Worm (Caenorhabditis elegans) whole organism, late embryonic: ENCODE results near the gene C07A4.2.
A peak's percentile ranks its signal among the peaks of the same experiment; 100 is the strongest.

Experiments
- C08G9.2 ChIP-seq: sonication (generic microtip); optimal IDR thresholded peaks from 2 replicates; lab custom pipeline; 2016; ENCODE audit warnings: mild to moderate bottlenecking, missing genetic modification characterization, moderate library complexity, missing compliant biosample characterization
- C38D4.7 ChIP-seq: fragments of 200-800 bp; sonication (Bioruptor generic); optimal IDR thresholded peaks from 2 replicates; lab custom pipeline; 2018; ENCODE audit warnings: mild to moderate bottlenecking, missing genetic modification characterization, moderate library complexity, missing compliant biosample characterization
- F13H6.1 ChIP-seq: sonication (generic microtip); optimal IDR thresholded peaks from 2 replicates; lab custom pipeline; 2016; ENCODE audit warnings: missing genetic modification characterization, missing compliant biosample characterization
- K02D7.2 ChIP-seq: sonication (generic microtip); optimal IDR thresholded peaks from 2 replicates; lab custom pipeline; 2017; ENCODE audit warnings: mild to moderate bottlenecking, missing genetic modification characterization, missing compliant biosample characterization
- Y22D7AL.16 ChIP-seq: sonication (generic microtip); optimal IDR thresholded peaks from 2 replicates; lab custom pipeline; 2016; ENCODE audit warnings: missing genetic modification characterization, missing compliant biosample characterization
- ahr-1 ChIP-seq: sonication (generic microtip); optimal IDR thresholded peaks from 2 replicates; lab custom pipeline; 2016; ENCODE audit warnings: missing genetic modification characterization, missing compliant biosample characterization
- ceh-14 ChIP-seq: sonication (generic microtip); optimal IDR thresholded peaks from 2 replicates; lab custom pipeline; 2016; ENCODE audit warnings: missing genotype, missing genetic modification characterization, missing compliant biosample characterization
- ceh-18 ChIP-seq: sonication (generic microtip); optimal IDR thresholded peaks from 2 replicates; lab custom pipeline; 2016; ENCODE audit warnings: missing genetic modification characterization, missing compliant biosample characterization
- ceh-19 ChIP-seq: fragments of 200-800 bp; sonication (Bioruptor generic); optimal IDR thresholded peaks from 2 replicates; lab custom pipeline; 2018; ENCODE audit warnings: mild to moderate bottlenecking, missing genetic modification characterization, missing compliant biosample characterization
- ceh-2 ChIP-seq: sonication (generic microtip); optimal IDR thresholded peaks from 2 replicates; lab custom pipeline; 2016; ENCODE audit warnings: missing genotype, missing genetic modification characterization, missing compliant biosample characterization
- ceh-22 ChIP-seq: sonication (generic microtip); optimal IDR thresholded peaks from 2 replicates; lab custom pipeline; 2017; ENCODE audit warnings: missing biosample characterization, missing genetic modification characterization
- ceh-24 ChIP-seq: sonication (generic microtip); optimal IDR thresholded peaks from 2 replicates; lab custom pipeline; 2016; ENCODE audit warnings: mild to moderate bottlenecking, missing genetic modification characterization, missing compliant biosample characterization
- ceh-34 ChIP-seq: sonication (generic microtip); optimal IDR thresholded peaks from 2 replicates; lab custom pipeline; 2016; ENCODE audit warnings: mild to moderate bottlenecking, missing genetic modification characterization, missing compliant biosample characterization
- ceh-45 ChIP-seq: fragments of 200-800 bp; sonication (Bioruptor generic); IDR thresholded peaks from 2 replicates; pipeline ENCODE4 v1.3.6; 2022; ENCODE audit warnings: missing genetic modification reagents, missing genetic modification characterization, missing compliant biosample characterization
- ceh-6 ChIP-seq: fragments of 200-800 bp; sonication (Bioruptor generic); optimal IDR thresholded peaks from 2 replicates; lab custom pipeline; 2018; ENCODE audit warnings: mild to moderate bottlenecking, missing genetic modification characterization, missing compliant biosample characterization
- ceh-9 ChIP-seq: sonication (generic microtip); optimal IDR thresholded peaks from 2 replicates; lab custom pipeline; 2016; ENCODE audit warnings: mild to moderate bottlenecking, missing genetic modification characterization, inconsistent platforms, missing compliant biosample characterization
- che-1 ChIP-seq: sonication (generic microtip); optimal IDR thresholded peaks from 2 replicates; lab custom pipeline; 2016; ENCODE audit warnings: mild to moderate bottlenecking, missing genetic modification characterization, missing compliant biosample characterization
- dve-1 ChIP-seq: sonication (generic microtip); optimal IDR thresholded peaks from 2 replicates; lab custom pipeline; 2017; ENCODE audit warnings: antibody characterized with exemption, mild to moderate bottlenecking, missing genetic modification characterization, missing compliant biosample characterization
- elt-2 ChIP-seq: sonication (generic microtip); optimal IDR thresholded peaks from 2 replicates; lab custom pipeline; 2016; ENCODE audit warnings: missing genetic modification reagents, missing genetic modification characterization, missing compliant biosample characterization
- elt-4 ChIP-seq: sonication (generic microtip); optimal IDR thresholded peaks from 2 replicates; lab custom pipeline; 2016; ENCODE audit warnings: missing genetic modification characterization, missing compliant biosample characterization
- fax-1 ChIP-seq: sonication (generic microtip); optimal IDR thresholded peaks from 2 replicates; lab custom pipeline; 2016; ENCODE audit warnings: missing genotype, missing genetic modification characterization, missing compliant biosample characterization
- fkh-6 ChIP-seq: sonication (generic microtip); optimal IDR thresholded peaks from 2 replicates; lab custom pipeline; 2016; ENCODE audit warnings: missing genetic modification characterization, missing compliant biosample characterization
- gmeb-2 ChIP-seq: sonication (generic microtip); optimal IDR thresholded peaks from 2 replicates; lab custom pipeline; 2016; ENCODE audit warnings: missing genetic modification characterization, inconsistent platforms, missing compliant biosample characterization
- hlh-13 ChIP-seq: fragments of 200-800 bp; sonication (Bioruptor generic); optimal IDR thresholded peaks from 2 replicates; lab custom pipeline; 2018; ENCODE audit warnings: mild to moderate bottlenecking, missing genetic modification characterization, missing compliant biosample characterization
- hlh-30 ChIP-seq: sonication (generic microtip); optimal IDR thresholded peaks from 2 replicates; lab custom pipeline; 2017; ENCODE audit warnings: antibody characterized with exemption, missing genetic modification characterization, missing compliant biosample characterization; ENCODE audit not compliant: insufficient read depth
- hlh-6 ChIP-seq: sonication (generic microtip); optimal IDR thresholded peaks from 2 replicates; lab custom pipeline; 2016; ENCODE audit warnings: missing genotype, missing genetic modification characterization, missing compliant biosample characterization
- hlh-8 ChIP-seq: sonication (generic microtip); optimal IDR thresholded peaks from 2 replicates; lab custom pipeline; 2016; ENCODE audit warnings: missing genotype, missing genetic modification characterization, missing compliant biosample characterization
- lim-6 ChIP-seq: sonication (generic microtip); optimal IDR thresholded peaks from 2 replicates; lab custom pipeline; 2016; ENCODE audit warnings: missing genetic modification characterization, missing compliant biosample characterization
- lin-11 ChIP-seq: fragments of 200-800 bp; sonication (Bioruptor generic); optimal IDR thresholded peaks from 2 replicates; lab custom pipeline; 2018; ENCODE audit warnings: mild to moderate bottlenecking, missing genetic modification characterization, missing compliant biosample characterization
- mec-3 ChIP-seq: sonication (generic microtip); optimal IDR thresholded peaks from 2 replicates; lab custom pipeline; 2016; ENCODE audit warnings: borderline replicate concordance, missing genetic modification characterization, missing compliant biosample characterization
- nfya-1 ChIP-seq: sonication (generic microtip); optimal IDR thresholded peaks from 2 replicates; lab custom pipeline; 2017; ENCODE audit warnings: missing genetic modification characterization, mild to moderate bottlenecking, missing compliant biosample characterization, antibody characterized with exemption, moderate library complexity
- nhr-232 ChIP-seq: sonication (generic microtip); optimal IDR thresholded peaks from 2 replicates; lab custom pipeline; 2016; ENCODE audit warnings: missing genetic modification characterization, missing compliant biosample characterization
- npax-4 ChIP-seq: sonication (generic microtip); optimal IDR thresholded peaks from 2 replicates; lab custom pipeline; 2016; ENCODE audit warnings: missing genetic modification characterization, missing compliant biosample characterization
- odd-2 ChIP-seq: sonication (generic microtip); optimal IDR thresholded peaks from 2 replicates; lab custom pipeline; 2017; ENCODE audit warnings: antibody characterized with exemption, mild to moderate bottlenecking, missing genetic modification characterization, missing compliant biosample characterization
- pag-3 ChIP-seq: sonication (generic microtip); optimal IDR thresholded peaks from 2 replicates; lab custom pipeline; 2016; ENCODE audit warnings: missing compliant biosample characterization, missing genetic modification characterization, borderline replicate concordance
- pat-9 ChIP-seq: fragments of 200-800 bp; sonication (Bioruptor generic); optimal IDR thresholded peaks from 2 replicates; lab custom pipeline; 2018; ENCODE audit warnings: mild to moderate bottlenecking, missing genetic modification characterization, moderate library complexity, missing compliant biosample characterization
- pax-1 ChIP-seq: fragments of 150-350 bp; optimal IDR thresholded peaks from 2 replicates; lab custom pipeline; 2014; ENCODE audit warnings: missing biosample characterization, missing genetic modification characterization
- pha-2 ChIP-seq: sonication (generic microtip); optimal IDR thresholded peaks from 2 replicates; lab custom pipeline; 2017; ENCODE audit warnings: mild to moderate bottlenecking, missing genetic modification characterization, missing compliant biosample characterization
- pha-4 ChIP-seq: fragments of 150-350 bp; optimal IDR thresholded peaks from 2 replicates; lab custom pipeline; 2018; ENCODE audit warnings: missing biosample characterization, missing genetic modification reagents, missing genetic modification characterization
- pqm-1 ChIP-seq: sonication (generic microtip); optimal IDR thresholded peaks from 2 replicates; lab custom pipeline; 2016; ENCODE audit warnings: missing genetic modification characterization, missing compliant biosample characterization
- pros-1 ChIP-seq: fragments of 150-350 bp; optimal IDR thresholded peaks from 2 replicates; lab custom pipeline; 2014; ENCODE audit warnings: missing biosample characterization, missing genetic modification reagents, missing genetic modification characterization
- rnt-1 ChIP-seq: sonication (generic microtip); optimal IDR thresholded peaks from 2 replicates; lab custom pipeline; 2016; ENCODE audit warnings: missing genetic modification characterization, missing compliant biosample characterization
- sdc-2 ChIP-seq: sonication (generic microtip); optimal IDR thresholded peaks from 2 replicates; lab custom pipeline; 2016; ENCODE audit warnings: missing genotype, missing genetic modification characterization, missing compliant biosample characterization
- sox-4 ChIP-seq: sonication (generic microtip); optimal IDR thresholded peaks from 2 replicates; lab custom pipeline; 2017; ENCODE audit warnings: mild to moderate bottlenecking, missing genetic modification characterization, inconsistent platforms, missing compliant biosample characterization
- syd-9 ChIP-seq: sonication (generic microtip); optimal IDR thresholded peaks from 2 replicates; lab custom pipeline; 2016; ENCODE audit warnings: mild to moderate bottlenecking, missing genetic modification characterization, moderate library complexity, missing compliant biosample characterization
- ttx-3 ChIP-seq: sonication (generic microtip); optimal IDR thresholded peaks from 2 replicates; lab custom pipeline; 2016; ENCODE audit warnings: missing genetic modification reagents, missing genetic modification characterization, missing compliant biosample characterization
- unc-3 ChIP-seq, 2 experiments: fragments of 200-800 bp in 1 of 2; sonication (Bioruptor generic) in 1 of 2; sonication (generic microtip) in 1 of 2; conservative IDR thresholded peaks in 1 of 2; optimal IDR thresholded peaks in 1 of 2; 2 replicates each; pipeline versions ENCODE4 v1.3.6 to Lab custom; 2016 to 2022; ENCODE audit warnings: missing compliant biosample characterization in 2 of 2, missing genetic modification characterization in 2 of 2, missing genetic modification reagents in 1 of 2
- unc-42 ChIP-seq: sonication (generic microtip); optimal IDR thresholded peaks from 2 replicates; lab custom pipeline; 2016; ENCODE audit warnings: missing genotype, missing genetic modification characterization, missing compliant biosample characterization

Gene C07A4.2

DNA sequence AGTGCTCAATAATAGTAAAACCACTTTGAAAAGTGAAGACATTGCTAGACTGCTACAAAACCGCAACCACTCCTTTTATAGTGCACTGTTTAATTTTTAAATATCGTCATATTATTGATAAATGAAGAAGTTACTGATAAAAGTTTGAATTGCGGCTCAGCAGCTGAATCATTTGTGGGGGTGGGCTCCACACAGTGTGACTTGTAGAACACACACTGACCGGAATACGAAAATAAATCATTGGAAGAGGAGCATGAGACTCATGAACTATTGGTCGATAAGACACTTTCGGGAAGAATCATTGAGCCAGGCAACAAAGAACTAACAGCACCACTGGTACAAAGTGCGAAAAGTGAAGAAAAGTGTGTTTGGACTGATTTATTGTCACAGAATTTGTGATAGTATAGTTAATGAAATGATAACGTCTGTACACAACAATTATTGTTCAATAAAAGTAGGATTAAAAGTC lies 30.0 kb upstream of the C07A4.2 start, which contains the start of gene oac-14:
Gene oac-14 (minus strand): TSS at position 51 of the 469 bp plus-strand sequence.
- TF ChIP-seq npax-4 (tag; lab: Kevin White, UChicago), result no peak
- TF ChIP-seq elt-2 (tag; lab: Kevin White, UChicago), result peak; percentile 54

DNA sequence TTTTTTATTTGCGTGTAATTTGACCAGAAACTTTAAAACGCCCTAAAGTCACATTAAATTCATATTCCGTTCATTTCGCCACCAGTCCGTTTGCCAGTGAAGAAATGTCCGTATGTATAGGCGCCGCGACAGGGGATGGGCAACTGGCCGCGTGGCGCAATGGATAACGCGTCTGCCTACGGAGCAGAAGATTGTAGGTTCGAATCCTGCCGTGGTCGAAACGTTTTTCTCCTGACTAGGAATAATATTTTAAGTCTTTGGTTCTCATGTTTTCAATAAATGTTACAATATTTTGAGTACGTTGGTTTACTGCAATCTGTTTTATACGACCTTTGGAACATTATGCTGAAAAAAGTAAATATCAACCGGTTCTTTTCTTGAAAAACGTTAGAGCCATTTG lies 27.0 kb upstream of the C07A4.2 start:
- TF ChIP-seq fax-1 (tag; lab: Kevin White, UChicago) (peak; percentile 8), unc-3 (GFP tag; conservative IDR thresholded peaks at IDR 0.05; lab: Robert Waterston, UW) (0 out of 2 replicates have a peak, but pooled peaks have one; percentile 25), unc-3 (tag; optimal IDR thresholded peaks at IDR 0.05; lab: Kevin White, UChicago) (no peak), npax-4 (tag; lab: Kevin White, UChicago) (no peak), ttx-3 (tag; lab: Kevin White, UChicago) (peak; percentile 28), pros-1 (no peak), che-1 (peak; percentile 54), ceh-2 (tag; lab: Kevin White, UChicago) (no peak), pat-9 (tag; lab: Kevin White, UChicago) (peak; percentile 53), hlh-30 (tag; lab: Kevin White, UChicago) (no peak), syd-9 (peak; percentile 41), F13H6.1 (tag; lab: Kevin White, UChicago) (peak; percentile 22), Y22D7AL.16 (tag; lab: Kevin White, UChicago) (peak; percentile 14), sox-4 (tag; lab: Kevin White, UChicago) (peak; percentile 53), ceh-18 (peak; percentile 49), fkh-6 (no peak), gmeb-2 (peak; percentile 47), pqm-1 (tag; lab: Kevin White, UChicago) (peak; percentile 46), ceh-45 (GFP tag; lab: Robert Waterston, UW) (0 out of 2 replicates have a peak, but pooled peaks have one; percentile 49), dve-1 (peak; percentile 38), unc-42 (tag; lab: Kevin White, UChicago) (no peak), ceh-19 (GFP tag; lab: Kevin White, UChicago) (peak; percentile 8), mec-3 (no peak), pha-4 (no peak), hlh-13 (peak; percentile 1), lim-6 (tag; lab: Kevin White, UChicago) (no peak), ceh-6 (GFP tag; lab: Kevin White, UChicago) (no peak), C38D4.7 (GFP tag; lab: Kevin White, UChicago) (peak; percentile 15), sdc-2 (peak; percentile 17), ceh-9 (tag; lab: Kevin White, UChicago) (no peak), ahr-1 (no peak), odd-2 (tag; lab: Kevin White, UChicago) (no peak), ceh-34 (no peak), elt-2 (tag; lab: Kevin White, UChicago) (peak; percentile 36)

DNA sequence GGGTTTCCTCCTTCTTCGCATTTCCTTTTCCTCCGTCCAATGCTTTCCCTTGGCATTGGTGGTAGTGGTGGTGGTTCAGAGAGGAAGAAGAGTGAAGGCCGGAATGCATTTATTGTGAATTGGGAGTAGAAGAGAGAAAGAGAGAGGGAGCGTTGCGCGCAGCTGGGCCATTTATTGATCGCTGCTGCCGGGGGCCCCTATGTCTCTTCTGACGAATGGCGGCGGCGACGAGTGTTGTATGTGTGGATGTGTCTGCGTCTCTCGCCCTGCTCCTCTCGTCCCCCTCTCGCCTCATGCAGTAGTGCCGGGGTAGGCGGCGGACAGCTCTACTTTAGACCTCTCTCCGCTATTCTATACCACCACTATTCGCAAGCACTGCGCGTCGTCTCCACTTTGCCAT lies 25.4 kb upstream of the C07A4.2 start, which contains the start of gene unc-115:
Gene unc-115 (plus strand): TSS at position 301 of the 400 bp plus-strand sequence.
- TF ChIP-seq ceh-19 (GFP tag; lab: Kevin White, UChicago), result peak; percentile 24
- TF ChIP-seq odd-2 (tag; lab: Kevin White, UChicago), result no peak
- TF ChIP-seq fkh-6, result peak; percentile 35
- peak; percentile 39 for TF ChIP-seq pag-3
- TF ChIP-seq ahr-1, result no peak
- TF ChIP-seq rnt-1 (tag; lab: Kevin White, UChicago), result peak; percentile 75
- peak; percentile 96 for TF ChIP-seq nfya-1 (tag; lab: Kevin White, UChicago)
- no peak for TF ChIP-seq C38D4.7 (GFP tag; lab: Kevin White, UChicago)
- no peak for TF ChIP-seq pax-1 (tag; lab: Kevin White, UChicago)
- peak; percentile 64 for TF ChIP-seq ceh-2 (tag; lab: Kevin White, UChicago)
- peak; percentile 49 for TF ChIP-seq hlh-8 (tag; lab: Kevin White, UChicago)
- TF ChIP-seq pha-2 (tag; lab: Kevin White, UChicago), result peak; percentile 50
- TF ChIP-seq che-1, result peak; percentile 3
- no peak for TF ChIP-seq lin-11
- TF ChIP-seq C08G9.2 (tag; lab: Kevin White, UChicago), result peak; percentile 58
- TF ChIP-seq ceh-34, result peak; percentile 88
- TF ChIP-seq pqm-1 (tag; lab: Kevin White, UChicago), result no peak
- no peak for TF ChIP-seq ceh-22
- TF ChIP-seq K02D7.2, result no peak
- no peak for TF ChIP-seq elt-4
- TF ChIP-seq ceh-14, result peak; percentile 86
- TF ChIP-seq ceh-24 (tag; lab: Kevin White, UChicago), result no peak
- TF ChIP-seq ceh-18, result peak; percentile 91
- TF ChIP-seq nhr-232, result peak; percentile 50
- TF ChIP-seq hlh-6 (tag; lab: Kevin White, UChicago), result peak; percentile 29
- no peak for TF ChIP-seq pha-4
